Worm (Caenorhabditis elegans): ENCODE data around the gene F01G10.6.

ce11 chrIV:10242458-10243123, 15.2 kb upstream of the F01G10.6 start:
- TF ChIP-seq madf-9 (GFP tag; conservative IDR thresholded peaks at IDR 0.05) (0 out of 2 replicates have a peak, but pooled peaks have one; percentile 21), zfp-3 (GFP tag; conservative IDR thresholded peaks at IDR 0.05) (no peak)

Data from whole organism, L4 larva.